Worm (Caenorhabditis elegans): ENCODE data around the gene serp-1.1.

The serp-1.1 gene

ce11 chrX:15796633-15797032, 44.7 kb upstream of the serp-1.1 start (continued):
- 0 out of 2 replicates have a peak, but pooled peaks have one; percentile 25 for TF ChIP-seq madf-6 (GFP tag; IDR thresholded peaks at IDR 0.05)
- TF ChIP-seq B0261.1 (tag; optimal IDR thresholded peaks at IDR 0.05): peak; percentile 66
- peak; percentile 86 for TF ChIP-seq tbp1 (GFP tag; optimal IDR thresholded peaks at IDR 0.05)
- TF ChIP-seq dox-1 (GFP tag; IDR thresholded peaks at IDR 0.05): peak; percentile 33; the same call in 1 of the 2 replicates
- TF ChIP-seq F33H1.4 (GFP tag; IDR thresholded peaks at IDR 0.05): no peak
- TF ChIP-seq egrh-3 (GFP tag; IDR thresholded peaks at IDR 0.05): no peak
- TF ChIP-seq F37B4.10 (GFP tag; IDR thresholded peaks at IDR 0.05): 0 out of 2 replicates have a peak, but pooled peaks have one; percentile 28
- no peak for TF ChIP-seq rec-8 (tag; optimal IDR thresholded peaks at IDR 0.05)
- no peak for TF ChIP-seq madf-3 (GFP tag; IDR thresholded peaks at IDR 0.05)
- TF ChIP-seq sdz-38 (tag; optimal IDR thresholded peaks at IDR 0.05): no peak
- no peak for TF ChIP-seq gei-17 (GFP tag; optimal IDR thresholded peaks at IDR 0.05)
- TF ChIP-seq snpc-4 (GFP tag; optimal IDR thresholded peaks at IDR 0.05): peak; percentile 35
- TF ChIP-seq snpc-4 (tag; optimal IDR thresholded peaks at IDR 0.05): peak in 1 of 4 experiments; percentile 70
- 0 out of 2 replicates have a peak, but pooled peaks have one; percentile 38 for TF ChIP-seq ekl-4 (GFP tag; IDR thresholded peaks at IDR 0.05)
- TF ChIP-seq ztf-26 (tag; optimal IDR thresholded peaks at IDR 0.05): peak; percentile 78
- TF ChIP-seq ceh-27 (GFP tag; optimal IDR thresholded peaks at IDR 0.05): no peak
- peak; percentile 49; the same call in 1 of the 2 replicates for TF ChIP-seq D2030.7 (GFP tag; IDR thresholded peaks at IDR 0.05)
- TF ChIP-seq ceh-79 (tag; optimal IDR thresholded peaks at IDR 0.05): no peak
- peak; percentile 11 for TF ChIP-seq die-1 (tag; optimal IDR thresholded peaks at IDR 0.05)

ce11 chrX:15799595-15799994, 41.8 kb upstream of the serp-1.1 start, which contains the start of gene Y7A5A.6:
Gene Y7A5A.6, minus strand, starts transcription at chrX:15799695.
- TF ChIP-seq lag-1 (GFP tag; IDR thresholded peaks at IDR 0.05) (no peak), nhr-80 (tag; optimal IDR thresholded peaks at IDR 0.05) (peak; percentile 19)

- no peak for TF ChIP-seq zim-3 (tag; optimal IDR thresholded peaks at IDR 0.05)
- peak; percentile 64; the same call in 1 of the 2 replicates for TF ChIP-seq zfh-2 (GFP tag; conservative IDR thresholded peaks at IDR 0.05)
- TF ChIP-seq snpc-4 (GFP tag; optimal IDR thresholded peaks at IDR 0.05): no peak
- TF ChIP-seq snpc-4 (tag; optimal IDR thresholded peaks at IDR 0.05): peak in 2 of 4 experiments; percentile 20 to 41
Observed at ce11 chrX:15801827-15802226, 39.5 kb upstream of the serp-1.1 start.

- TF ChIP-seq bed-1 (GFP tag; IDR thresholded peaks at IDR 0.05) (no peak), ceh-40 (GFP tag; IDR thresholded peaks at IDR 0.05) (no peak), ets-4 (GFP tag; optimal IDR thresholded peaks at IDR 0.05) (no peak), T26A5.8 (tag; optimal IDR thresholded peaks at IDR 0.05) (no peak), B0035.1 (tag; optimal IDR thresholded peaks at IDR 0.05) (no peak), Y53F4B.3 (GFP tag; IDR thresholded peaks at IDR 0.05) (no peak), lsl-1 (GFP tag; optimal IDR thresholded peaks at IDR 0.05) (no peak), F37B4.10 (GFP tag; IDR thresholded peaks at IDR 0.05) (no peak)
Observed at ce11 chrX:15804072-15804471, 37.3 kb upstream of the serp-1.1 start, which contains the start of gene Y7A5A.7. Gene Y7A5A.7, minus strand, starts transcription at chrX:15804172.

- no peak for TF ChIP-seq ceh-58 (GFP tag; IDR thresholded peaks at IDR 0.05)
- TF ChIP-seq T07F8.4 (tag; optimal IDR thresholded peaks at IDR 0.05): no peak
- TF ChIP-seq F52B5.7 (tag; optimal IDR thresholded peaks at IDR 0.05): no peak
- TF ChIP-seq Y53F4B.3 (GFP tag; IDR thresholded peaks at IDR 0.05): no peak
- TF ChIP-seq ztf-28 (GFP tag; IDR thresholded peaks at IDR 0.05): no peak
- TF ChIP-seq egl-44 (GFP tag; IDR thresholded peaks at IDR 0.05): no peak
Observed at ce11 chrX:15811341-15811740, 30.0 kb upstream of the serp-1.1 start.

Data from whole organism, young adult.